Worm (Caenorhabditis elegans) whole organism, L4 larva: ENCODE measurements around the gene ndg-4.

Source experiments
- D1046.2 ChIP-seq: fragments of 200-800 bp; sonication (Bioruptor generic); IDR thresholded peaks from 2 replicates; pipeline ENCODE4 v1.3.6; 2022; ENCODE audit warnings: missing genetic modification characterization, missing compliant biosample characterization
- F49E8.2 ChIP-seq: sonication (generic microtip); optimal IDR thresholded peaks from 2 replicates; lab custom pipeline; 2016; ENCODE audit warnings: missing compliant biosample characterization, mild to moderate bottlenecking, missing genetic modification characterization, borderline replicate concordance
- T26A8.4 ChIP-seq: fragments of 200-800 bp; sonication (Bioruptor generic); IDR thresholded peaks from 2 replicates; pipeline ENCODE4 v1.3.6; 2022; ENCODE audit warnings: missing genetic modification characterization, missing compliant biosample characterization
- Y105C5A.15 ChIP-seq: fragments of 200-800 bp; sonication (Bioruptor generic); IDR thresholded peaks from 2 replicates; pipeline ENCODE4 v1.3.6; 2022; ENCODE audit warnings: missing genetic modification characterization, missing compliant biosample characterization
- Y75B8A.6 ChIP-seq: fragments of 200-800 bp; sonication (Bioruptor generic); IDR thresholded peaks from 2 replicates; pipeline ENCODE4 v1.3.6; 2022; ENCODE audit warnings: missing genetic modification reagents, missing genetic modification characterization, missing compliant biosample characterization
- ZK546.5 ChIP-seq, 2 experiments: sonication (generic microtip); optimal IDR thresholded peaks; 2 replicates each; lab custom pipeline; 2017; ENCODE audit warnings: missing biosample characterization in 2 of 2, missing genetic modification characterization in 2 of 2
- aha-1 ChIP-seq: fragments of 150-350 bp; peaks from one replicate; lab custom pipeline; 2014; ENCODE audit warnings: missing biosample characterization, missing genetic modification characterization
- ama-1 ChIP-seq: fragments of 150-350 bp; optimal IDR thresholded peaks from 2 replicates; lab custom pipeline; 2014; ENCODE audit warnings: inconsistent platforms, mixed read lengths
- arid-1 ChIP-seq: fragments of 200-800 bp; sonication (Bioruptor generic); conservative IDR thresholded peaks from 2 replicates; pipeline ENCODE4 v1.3.6; 2022; ENCODE audit warnings: missing genetic modification reagents, missing genetic modification characterization, missing compliant biosample characterization
- attf-4 ChIP-seq: sonication (generic microtip); optimal IDR thresholded peaks from 3 replicates; lab custom pipeline; 2017; ENCODE audit warnings: missing biosample characterization, missing genetic modification characterization
- ces-1 ChIP-seq: fragments of 150-350 bp; sonication (generic microtip); optimal IDR thresholded peaks from 4 replicates; lab custom pipeline; 2014; ENCODE audit warnings: missing biosample characterization, missing genetic modification reagents, missing genetic modification characterization
- ctbp-1 ChIP-seq: fragments of 200-800 bp; sonication (Bioruptor generic); IDR thresholded peaks from 2 replicates; pipeline ENCODE4 v1.3.6; 2022; ENCODE audit warnings: missing genetic modification reagents, missing genetic modification characterization, missing compliant biosample characterization
- daf-16 ChIP-seq, 3 experiments: sonication (generic microtip); optimal IDR thresholded peaks; 2 replicates each; lab custom pipeline; 2016 to 2017; ENCODE audit warnings: missing genetic modification characterization in 3 of 3, missing genetic modification reagents in 3 of 3, mild to moderate bottlenecking in 2 of 3, missing compliant biosample characterization in 2 of 3, missing biosample characterization in 1 of 3, moderate library complexity in 1 of 3
- daf-19 ChIP-seq: fragments of 200-800 bp; sonication (Bioruptor generic); conservative IDR thresholded peaks from 2 replicates; pipeline ENCODE4 v1.3.6; 2022; ENCODE audit warnings: missing genetic modification characterization, missing compliant biosample characterization
- dmd-8 ChIP-seq: fragments of 200-800 bp; sonication (Bioruptor generic); IDR thresholded peaks from 2 replicates; pipeline ENCODE4 v1.3.6; 2022; ENCODE audit warnings: missing genetic modification characterization, missing compliant biosample characterization
- dmd-9 ChIP-seq: fragments of 200-800 bp; sonication (Bioruptor generic); IDR thresholded peaks from 2 replicates; pipeline ENCODE4 v1.3.6; 2022; ENCODE audit warnings: missing genetic modification reagents, missing genetic modification characterization, missing compliant biosample characterization
- dpl-1 ChIP-seq: fragments of 150-350 bp; optimal IDR thresholded peaks from 2 replicates; lab custom pipeline; 2014; ENCODE audit warnings: missing biosample characterization, missing genetic modification reagents, missing genetic modification characterization
- duxl-1 ChIP-seq: sonication (generic microtip); optimal IDR thresholded peaks from 2 replicates; lab custom pipeline; 2016; ENCODE audit warnings: mild to moderate bottlenecking, missing genetic modification characterization, moderate library complexity, missing compliant biosample characterization; ENCODE audit not compliant: poor library complexity
- fkh-10 ChIP-seq: fragments of 150-350 bp; optimal IDR thresholded peaks from 2 replicates; lab custom pipeline; 2014; ENCODE audit warnings: missing biosample characterization, missing genetic modification reagents, missing genetic modification characterization
- hif-1 ChIP-seq, 2 experiments: sonication (generic microtip); optimal IDR thresholded peaks; 2 replicates each; lab custom pipeline; 2016 to 2017; ENCODE audit warnings: missing compliant biosample characterization in 2 of 2, missing genetic modification characterization in 2 of 2, missing genetic modification reagents in 2 of 2, missing genotype in 2 of 2, mild to moderate bottlenecking in 1 of 2
- hlh-11 ChIP-seq: fragments of 200-800 bp; sonication (Bioruptor generic); optimal IDR thresholded peaks from 2 replicates; lab custom pipeline; 2018; ENCODE audit warnings: mild to moderate bottlenecking, missing genetic modification characterization, missing compliant biosample characterization
- hlh-30 ChIP-seq: sonication (generic microtip); optimal IDR thresholded peaks from 2 replicates; lab custom pipeline; 2017; ENCODE audit warnings: antibody characterized with exemption, mild to moderate bottlenecking, missing genetic modification characterization, missing compliant biosample characterization; ENCODE audit not compliant: insufficient read depth
- hmg-1.1 ChIP-seq: fragments of 200-800 bp; sonication (Bioruptor generic); IDR thresholded peaks from 2 replicates; pipeline ENCODE4 v1.3.6; 2022; ENCODE audit warnings: missing genetic modification reagents, missing genetic modification characterization, missing compliant biosample characterization
- jun-1 ChIP-seq: fragments of 150-350 bp; optimal IDR thresholded peaks from 2 replicates; lab custom pipeline; 2014; ENCODE audit warnings: missing biosample characterization, missing genetic modification reagents, missing genetic modification characterization
- lim-7 ChIP-seq: fragments of 200-800 bp; sonication (Bioruptor generic); IDR thresholded peaks from 2 replicates; pipeline ENCODE4 v1.3.6; 2022; ENCODE audit warnings: missing genetic modification characterization, missing compliant biosample characterization
- lin-1 ChIP-seq: fragments of 200-800 bp; sonication (Bioruptor generic); IDR thresholded peaks from 2 replicates; pipeline ENCODE4 v1.3.6; 2022; ENCODE audit warnings: missing genetic modification reagents, missing genetic modification characterization, missing compliant biosample characterization
- lin-13 ChIP-seq: fragments of 150-350 bp; optimal IDR thresholded peaks from 2 replicates; lab custom pipeline; 2014; ENCODE audit warnings: missing biosample characterization, missing genetic modification reagents, missing genetic modification characterization
- lin-38 ChIP-seq: fragments of 200-800 bp; sonication (Bioruptor generic); IDR thresholded peaks from 2 replicates; pipeline ENCODE4 v1.3.6; 2022; ENCODE audit warnings: missing genetic modification reagents, missing genetic modification characterization, missing compliant biosample characterization
- lsy-2 ChIP-seq, 2 experiments: fragments of 150-350 bp in 1 of 2; sonication (generic microtip) in 1 of 2; optimal IDR thresholded peaks; 2 replicates each; lab custom pipeline; 2014 to 2017; ENCODE audit warnings: missing biosample characterization in 2 of 2, missing genetic modification characterization in 2 of 2
- madf-9 ChIP-seq: fragments of 200-800 bp; sonication (Bioruptor generic); conservative IDR thresholded peaks from 2 replicates; pipeline ENCODE4 v1.3.6; 2022; ENCODE audit warnings: missing genetic modification reagents, missing genetic modification characterization, missing compliant biosample characterization
- mep-1 ChIP-seq: fragments of 150-350 bp; sonication (generic microtip); optimal IDR thresholded peaks from 3 replicates; lab custom pipeline; 2014; ENCODE audit warnings: missing biosample characterization, missing genetic modification characterization
- mes-2 ChIP-seq: sonication (generic microtip); optimal IDR thresholded peaks from 2 replicates; lab custom pipeline; 2016; ENCODE audit warnings: missing genotype, mild to moderate bottlenecking, missing genetic modification characterization, missing compliant biosample characterization; ENCODE audit not compliant: poor library complexity, severe bottlenecking
- mxl-2 ChIP-seq: fragments of 200-800 bp; sonication (Bioruptor generic); conservative IDR thresholded peaks from 2 replicates; pipeline ENCODE4 v1.3.6; 2022; ENCODE audit warnings: missing genetic modification reagents, missing genetic modification characterization, missing compliant biosample characterization
- nhr-237 ChIP-seq: sonication (generic microtip); optimal IDR thresholded peaks from 2 replicates; lab custom pipeline; 2017; ENCODE audit warnings: missing biosample characterization, missing genetic modification characterization
- nhr-28 ChIP-seq: fragments of 150-350 bp; optimal IDR thresholded peaks from 2 replicates; lab custom pipeline; 2014; ENCODE audit warnings: missing biosample characterization, missing genetic modification characterization
- nhr-41 ChIP-seq: fragments of 200-800 bp; sonication (Bioruptor generic); IDR thresholded peaks from 2 replicates; pipeline ENCODE4 v1.3.6; 2022; ENCODE audit warnings: missing genetic modification reagents, missing genetic modification characterization, missing compliant biosample characterization
- nhr-48 ChIP-seq: sonication (generic microtip); optimal IDR thresholded peaks from 2 replicates; lab custom pipeline; 2016; ENCODE audit warnings: mild to moderate bottlenecking, missing genetic modification characterization, missing compliant biosample characterization
- nhr-77 ChIP-seq: fragments of 150-350 bp; optimal IDR thresholded peaks from 2 replicates; lab custom pipeline; 2014; ENCODE audit warnings: missing biosample characterization, missing genetic modification characterization
- rbr-2 ChIP-seq: sonication (generic microtip); optimal IDR thresholded peaks from 2 replicates; lab custom pipeline; 2016; ENCODE audit warnings: missing genotype, missing genetic modification characterization, missing compliant biosample characterization
- saeg-2 ChIP-seq: fragments of 200-800 bp; sonication (Bioruptor generic); IDR thresholded peaks from 2 replicates; pipeline ENCODE4 v1.3.6; 2022; ENCODE audit warnings: missing genetic modification reagents, missing genetic modification characterization, missing compliant biosample characterization
- set-16 ChIP-seq: fragments of 200-800 bp; sonication (Bioruptor generic); IDR thresholded peaks from 2 replicates; pipeline ENCODE4 v1.3.6; 2022; ENCODE audit warnings: missing genetic modification reagents, missing genetic modification characterization, missing compliant biosample characterization
- vab-7 ChIP-seq: fragments of 200-800 bp; sonication (Bioruptor generic); IDR thresholded peaks from 2 replicates; pipeline ENCODE4 v1.3.6; 2022; ENCODE audit warnings: missing genetic modification reagents, missing genetic modification characterization, missing compliant biosample characterization
- zfp-2 ChIP-seq: sonication (generic microtip); optimal IDR thresholded peaks from 2 replicates; lab custom pipeline; 2016; ENCODE audit warnings: mild to moderate bottlenecking, missing genetic modification characterization, missing compliant biosample characterization
- zip-2 ChIP-seq: fragments of 150-350 bp; optimal IDR thresholded peaks from 2 replicates; lab custom pipeline; 2014; ENCODE audit warnings: missing biosample characterization, missing genetic modification characterization
- ztf-7 ChIP-seq: fragments of 150-350 bp; optimal IDR thresholded peaks from 2 replicates; lab custom pipeline; 2014; ENCODE audit warnings: missing biosample characterization, missing genetic modification characterization

Gene ndg-4

ce11 chrIII:4426711-4427218 is 40.4 kb downstream of the ndg-4 start (continued):
- TF ChIP-seq Y75B8A.6 (GFP tag; lab: Robert Waterston, UW) (peak; percentile 74; the same call in 1 of the 2 replicates), nhr-41 (GFP tag; lab: Robert Waterston, UW) (0 out of 2 replicates have a peak, but pooled peaks have one; percentile 28), lin-1 (GFP tag; lab: Robert Waterston, UW) (peak; percentile 73; the same call in 1 of the 2 replicates), duxl-1 (tag; lab: Kevin White, UChicago) (peak; percentile 29), dmd-9 (GFP tag; lab: Robert Waterston, UW) (peak; percentile 69; the same call in 1 of the 2 replicates), saeg-2 (GFP tag; lab: Robert Waterston, UW) (peak; percentile 69; the same call in 1 of the 2 replicates), mxl-2 (GFP tag; lab: Robert Waterston, UW) (0 out of 2 replicates have a peak, but pooled peaks have one; percentile 42), madf-9 (GFP tag; lab: Robert Waterston, UW) (peak; percentile 85), ctbp-1 (GFP tag; lab: Robert Waterston, UW) (peak; percentile 79)
- TF ChIP-seq, all 104 proteins: peak for 41; not testable (repeated sequence) for 63

ce11 chrIII:4419117-4419978 is 47.8 kb downstream of the ndg-4 start, which contains the start of the genes R07E5.7 and cku-80:
Gene R07E5.7, minus strand, starts transcription at chrIII:4419167.
Gene cku-80, plus strand, starts transcription at chrIII:4419848.
- TF ChIP-seq daf-16 (GFP tag; optimal IDR thresholded peaks at IDR 0.05; lab: Kevin White, UChicago) (no peak), daf-16 (tag; optimal IDR thresholded peaks at IDR 0.05; lab: Kevin White, UChicago) (peak; percentile 36), Y105C5A.15 (GFP tag; lab: Robert Waterston, UW) (no peak), ama-1 (lab: Kevin White, UChicago) (peak; percentile 27), ZK546.5 (tag; optimal IDR thresholded peaks at IDR 0.05; lab: Kevin White, UChicago) (no peak), mes-2 (tag; lab: Kevin White, UChicago) (peak; percentile 76), arid-1 (GFP tag; lab: Robert Waterston, UW) (no peak), daf-19 (GFP tag; lab: Robert Waterston, UW) (0 out of 2 replicates have a peak, but pooled peaks have one; percentile 35), D1046.2 (GFP tag; lab: Robert Waterston, UW) (no peak), ztf-7 (tag; lab: Kevin White, UChicago) (peak; percentile 47), duxl-1 (tag; lab: Kevin White, UChicago) (peak; percentile 25), hmg-1.1 (peak; percentile 42; the same call in 1 of the 2 replicates), nhr-48 (peak; percentile 17), Y75B8A.6 (GFP tag; lab: Robert Waterston, UW) (no peak), fkh-10 (GFP tag; lab: Kevin White, UChicago) (no peak), nhr-237 (no peak), lin-13 (peak; percentile 19), lin-38 (GFP tag; lab: Robert Waterston, UW) (peak; percentile 70), attf-4 (tag; lab: Kevin White, UChicago) (no peak), lsy-2 (tag; optimal IDR thresholded peaks at IDR 0.05; lab: Kevin White, UChicago) (peak in 1 of 2 experiments; percentile 80), set-16 (GFP tag; lab: Robert Waterston, UW) (no peak), hif-1 (tag; optimal IDR thresholded peaks at IDR 0.05; lab: Kevin White, UChicago) (peak in 1 of 2 experiments; percentile 72), rbr-2 (peak; percentile 55), hlh-11 (tag; lab: Kevin White, UChicago) (peak; percentile 55), zip-2 (no peak), aha-1 (tag; lab: Kevin White, UChicago) (no peak), ces-1 (no peak), T26A8.4 (GFP tag; lab: Robert Waterston, UW) (no peak), vab-7 (GFP tag; lab: Robert Waterston, UW) (no peak), hlh-30 (tag; lab: Kevin White, UChicago) (peak; percentile 92), nhr-28 (peak; percentile 39), mep-1 (tag; lab: Kevin White, UChicago) (peak; percentile 70), dpl-1 (GFP tag; lab: Kevin White, UChicago) (peak; percentile 88), F49E8.2 (tag; lab: Kevin White, UChicago) (no peak), nhr-77 (tag; lab: Kevin White, UChicago) (peak; percentile 17), dmd-8 (GFP tag; lab: Robert Waterston, UW) (no peak), lim-7 (GFP tag; lab: Robert Waterston, UW) (no peak), zfp-2 (tag; lab: Kevin White, UChicago) (no peak), jun-1 (no peak)
